Fruit fly (Drosophila melanogaster) whole organism, embryonic: ENCODE measurements around the gene Tbcd.

Experiments used
- Bdp1 ChIP-seq: fragments of 200-800 bp; sonication (Bioruptor generic); optimal IDR thresholded peaks from 3 replicates; lab custom pipeline; 2016; ENCODE audit warnings: missing biosample characterization, missing genetic modification characterization
- Bgb ChIP-seq: fragments of 200-800 bp; sonication (Bioruptor generic); IDR thresholded peaks from 2 replicates; pipeline ENCODE4 v1.3.6; 2022; ENCODE audit warnings: missing biosample characterization, missing genetic modification characterization; ENCODE audit not compliant: partially characterized antibody
- CG10209 ChIP-seq: fragments of 200-800 bp; sonication (Bioruptor generic); optimal IDR thresholded peaks from 3 replicates; lab custom pipeline; 2017; ENCODE audit warnings: missing biosample characterization, mild to moderate bottlenecking, missing genetic modification characterization, missing genetic modification reagents
- CG10267 ChIP-seq: fragments of 200-800 bp; sonication (Bioruptor generic); optimal IDR thresholded peaks from 2 replicates; lab custom pipeline; 2018; ENCODE audit warnings: missing biosample characterization, mild to moderate bottlenecking, missing genetic modification characterization, moderate library complexity
- CG10274 ChIP-seq: fragments of 200-800 bp; sonication (Bioruptor generic); optimal IDR thresholded peaks from 3 replicates; lab custom pipeline; 2017; ENCODE audit warnings: missing biosample characterization, mild to moderate bottlenecking, missing genetic modification characterization
- CG10565 ChIP-seq: fragments of 200-800 bp; sonication (Bioruptor generic); optimal IDR thresholded peaks from 3 replicates; lab custom pipeline; 2016; ENCODE audit warnings: missing biosample characterization, mild to moderate bottlenecking, missing genetic modification characterization
- CG10979 ChIP-seq: fragments of 200-800 bp; sonication (Bioruptor generic); optimal IDR thresholded peaks from 2 replicates; lab custom pipeline; 2018; ENCODE audit warnings: missing biosample characterization, mild to moderate bottlenecking, missing genetic modification characterization, moderate library complexity
- CG12155 ChIP-seq: fragments of 200-800 bp; sonication (Bioruptor generic); optimal IDR thresholded peaks from 3 replicates; lab custom pipeline; 2016; ENCODE audit warnings: missing biosample characterization, missing genetic modification characterization
- CG13296 ChIP-seq: fragments of 200-800 bp; sonication (Bioruptor generic); optimal IDR thresholded peaks from 3 replicates; lab custom pipeline; 2018; ENCODE audit warnings: missing biosample characterization, mild to moderate bottlenecking, missing genetic modification characterization
- CG13894 ChIP-seq: fragments of 200-800 bp; sonication (Bioruptor generic); optimal IDR thresholded peaks from 3 replicates; lab custom pipeline; 2018; ENCODE audit warnings: missing biosample characterization, mild to moderate bottlenecking, missing genetic modification characterization, moderate library complexity
- CG15011 ChIP-seq: fragments of 200-800 bp; sonication (Bioruptor generic); optimal IDR thresholded peaks from 3 replicates; lab custom pipeline; 2018; ENCODE audit warnings: missing biosample characterization, mild to moderate bottlenecking, missing genetic modification characterization
- CG1602 ChIP-seq: fragments of 200-800 bp; sonication (Bioruptor generic); optimal IDR thresholded peaks from 3 replicates; lab custom pipeline; 2016; ENCODE audit warnings: missing biosample characterization, missing genetic modification characterization
- CG17328 ChIP-seq: fragments of 200-800 bp; sonication (Bioruptor generic); IDR thresholded peaks from 2 replicates; pipeline ENCODE4 v1.3.6; 2022; ENCODE audit warnings: missing biosample characterization, missing genetic modification characterization
- CG2202 ChIP-seq: fragments of 200-800 bp; sonication (Bioruptor generic); optimal IDR thresholded peaks from 2 replicates; lab custom pipeline; 2018; ENCODE audit warnings: missing biosample characterization, mild to moderate bottlenecking, missing genetic modification characterization
- CG31388 ChIP-seq: fragments of 200-800 bp; sonication (Bioruptor generic); optimal IDR thresholded peaks from 2 replicates; lab custom pipeline; 2016; ENCODE audit warnings: missing biosample characterization, missing genetic modification characterization
- CG32772 ChIP-seq: fragments of 200-800 bp; sonication (Bioruptor generic); IDR thresholded peaks from 2 replicates; pipeline ENCODE4 v1.3.6; 2022; ENCODE audit warnings: missing biosample characterization, missing genetic modification characterization
- CG33557 ChIP-seq: fragments of 200-800 bp; sonication (Bioruptor generic); optimal IDR thresholded peaks from 2 replicates; lab custom pipeline; 2019; ENCODE audit warnings: missing biosample characterization, mild to moderate bottlenecking, missing genetic modification characterization, moderate library complexity
- CG4617 ChIP-seq: fragments of 200-800 bp; sonication (Bioruptor generic); optimal IDR thresholded peaks from 3 replicates; lab custom pipeline; 2016; ENCODE audit warnings: missing biosample characterization, missing genetic modification characterization, borderline replicate concordance
- CG4707 ChIP-seq: fragments of 200-800 bp; sonication (Bioruptor generic); optimal IDR thresholded peaks from 2 replicates; lab custom pipeline; 2018; ENCODE audit warnings: missing biosample characterization, mild to moderate bottlenecking, missing genetic modification characterization, moderate library complexity
- CG4854 ChIP-seq: fragments of 200-800 bp; sonication (Bioruptor generic); optimal IDR thresholded peaks from 2 replicates; lab custom pipeline; 2016; ENCODE audit warnings: missing biosample characterization, missing genetic modification characterization, inconsistent platforms
- CG9437 ChIP-seq: fragments of 200-800 bp; sonication (Bioruptor generic); optimal IDR thresholded peaks from 2 replicates; lab custom pipeline; 2018; ENCODE audit warnings: missing biosample characterization, mild to moderate bottlenecking, missing genetic modification characterization
- D ChIP-seq, 2 experiments: fragments of 200-800 bp in 1 of 2; fragments of >200 bp in 1 of 2; sonication (Bioruptor generic) in 1 of 2; optimal IDR thresholded peaks; 2 replicates in 1 of 2; 3 replicates in 1 of 2; lab custom pipeline; 2017; ENCODE audit warnings: mild to moderate bottlenecking in 1 of 2, missing biosample characterization in 1 of 2, missing genetic modification characterization in 1 of 2, missing genetic modification reagents in 1 of 2
- Dek ChIP-seq: fragments of 200-800 bp; sonication (Bioruptor generic); optimal IDR thresholded peaks from 3 replicates; lab custom pipeline; 2019; ENCODE audit warnings: missing biosample characterization, mild to moderate bottlenecking, missing genetic modification characterization, moderate library complexity
- Dip3 ChIP-seq: fragments of 200-800 bp; sonication (Bioruptor generic); optimal IDR thresholded peaks from 3 replicates; lab custom pipeline; 2016; ENCODE audit warnings: missing biosample characterization, missing genetic modification characterization
- Fer3 ChIP-seq: fragments of 200-800 bp; sonication (Bioruptor generic); optimal IDR thresholded peaks from 2 replicates; lab custom pipeline; 2018; ENCODE audit warnings: missing biosample characterization, mild to moderate bottlenecking, missing genetic modification characterization, moderate library complexity
- Nf-YC ChIP-seq: fragments of 200-800 bp; optimal IDR thresholded peaks from 3 replicates; lab custom pipeline; 2019; ENCODE audit warnings: missing biosample characterization, mild to moderate bottlenecking, missing genetic modification characterization, moderate library complexity
- Optix ChIP-seq: fragments of 200-800 bp; sonication (Bioruptor generic); IDR thresholded peaks from 3 replicates; pipeline ENCODE4 v1.3.6; 2022; ENCODE audit warnings: missing biosample characterization, missing genetic modification characterization
- PHDP ChIP-seq: fragments of 200-800 bp; sonication (Bioruptor generic); optimal IDR thresholded peaks from 3 replicates; lab custom pipeline; 2018; ENCODE audit warnings: missing biosample characterization, mild to moderate bottlenecking, missing genetic modification characterization, moderate library complexity
- Scr ChIP-seq: fragments of 200-800 bp; sonication (Bioruptor generic); IDR thresholded peaks from 2 replicates; pipeline ENCODE4 v1.3.6; 2022; ENCODE audit warnings: missing biosample characterization, missing genetic modification characterization; ENCODE audit not compliant: partially characterized antibody
- Side ChIP-seq: fragments of 200-800 bp; sonication (Bioruptor generic); optimal IDR thresholded peaks from 2 replicates; lab custom pipeline; 2016; ENCODE audit warnings: missing biosample characterization, missing genetic modification characterization
- Sox102F ChIP-seq: fragments of 200-800 bp; sonication (Bioruptor generic); optimal IDR thresholded peaks from 2 replicates; lab custom pipeline; 2018; ENCODE audit warnings: missing biosample characterization, mild to moderate bottlenecking, missing genetic modification characterization, moderate library complexity
- ato ChIP-seq: fragments of 200-800 bp; sonication (Bioruptor generic); IDR thresholded peaks from 2 replicates; pipeline ENCODE4 v1.3.6; 2022; ENCODE audit warnings: missing biosample characterization, missing genetic modification characterization; ENCODE audit not compliant: partially characterized antibody
- bsh ChIP-seq, 2 experiments: fragments of 200-800 bp; sonication (Bioruptor generic); optimal IDR thresholded peaks; 2 replicates each; lab custom pipeline; 2017 to 2018; ENCODE audit warnings: mild to moderate bottlenecking in 2 of 2, missing biosample characterization in 2 of 2, missing genetic modification characterization in 2 of 2, moderate library complexity in 1 of 2
- cato ChIP-seq: fragments of 200-800 bp; sonication (Bioruptor generic); optimal IDR thresholded peaks from 2 replicates; lab custom pipeline; 2016; ENCODE audit warnings: missing biosample characterization, missing genetic modification characterization, borderline replicate concordance
- chm ChIP-seq: fragments of 200-800 bp; sonication (Bioruptor generic); IDR thresholded peaks from 2 replicates; pipeline ENCODE4 v1.3.6; 2022; ENCODE audit warnings: missing biosample characterization, missing genetic modification characterization
- dm ChIP-seq: fragments of 200-800 bp; sonication (Bioruptor generic); optimal IDR thresholded peaks from 3 replicates; lab custom pipeline; 2016; ENCODE audit warnings: missing biosample characterization, missing genetic modification characterization
- esg ChIP-seq: fragments of 200-800 bp; sonication (Bioruptor generic); conservative IDR thresholded peaks from 2 replicates; pipeline ENCODE4 v1.3.6; 2022; ENCODE audit warnings: missing biosample characterization, missing genetic modification characterization
- fd64A ChIP-seq: fragments of 200-800 bp; sonication (Bioruptor generic); optimal IDR thresholded peaks from 3 replicates; lab custom pipeline; 2018; ENCODE audit warnings: missing biosample characterization, mild to moderate bottlenecking, missing genetic modification characterization
- gfzf ChIP-seq: fragments of 200-800 bp; sonication (Bioruptor generic); optimal IDR thresholded peaks from 2 replicates; lab custom pipeline; 2016; ENCODE audit warnings: missing biosample characterization, mild to moderate bottlenecking, missing genetic modification characterization, moderate library complexity
- hb ChIP-seq: fragments of 200-800 bp; sonication (Bioruptor generic); IDR thresholded peaks from 3 replicates; pipeline ENCODE4 v1.3.6; 2022; ENCODE audit warnings: missing biosample characterization, missing genetic modification characterization; ENCODE audit not compliant: partially characterized antibody
- insv ChIP-seq, 2 experiments: fragments of 200-800 bp; sonication (Bioruptor generic); optimal IDR thresholded peaks; 3 replicates each; lab custom pipeline; 2016 to 2018; ENCODE audit warnings: missing biosample characterization in 2 of 2, missing genetic modification characterization in 2 of 2
- inv ChIP-seq: fragments of 200-800 bp; sonication (Bioruptor generic); IDR thresholded peaks from 2 replicates; pipeline ENCODE4 v1.3.6; 2022; ENCODE audit warnings: missing biosample characterization, missing genetic modification characterization; ENCODE audit not compliant: partially characterized antibody
- nom ChIP-seq: fragments of 200-800 bp; sonication (Bioruptor generic); optimal IDR thresholded peaks from 2 replicates; lab custom pipeline; 2017; ENCODE audit warnings: missing biosample characterization, missing genetic modification characterization, mild to moderate bottlenecking, moderate library complexity, missing genetic modification reagents
- psq ChIP-seq: fragments of 200-800 bp; sonication (Bioruptor generic); optimal IDR thresholded peaks from 2 replicates; lab custom pipeline; 2017; ENCODE audit warnings: missing biosample characterization, missing genetic modification characterization
- rib ChIP-seq: fragments of 200-800 bp; sonication (Bioruptor generic); IDR thresholded peaks from 2 replicates; pipeline ENCODE4 v1.3.6; 2022; ENCODE audit warnings: missing biosample characterization, missing genetic modification characterization
- sens ChIP-seq: fragments of 200-800 bp; sonication (Bioruptor generic); peaks from one replicate; lab custom pipeline; 2016; ENCODE audit warnings: missing biosample characterization, missing genetic modification characterization
- sens-2 ChIP-seq: fragments of 200-800 bp; sonication (Bioruptor generic); IDR thresholded peaks from 2 replicates; pipeline ENCODE4 v1.3.6; 2022; ENCODE audit warnings: missing biosample characterization, missing genetic modification characterization
- tna ChIP-seq: fragments of 200-800 bp; sonication (Bioruptor generic); IDR thresholded peaks from 2 replicates; pipeline ENCODE4 v1.3.6; 2022; ENCODE audit warnings: missing biosample characterization, missing genetic modification characterization; ENCODE audit not compliant: partially characterized antibody
- twi ChIP-seq: fragments of 200-800 bp; optimal IDR thresholded peaks from 2 replicates; lab custom pipeline; 2019; ENCODE audit warnings: missing biosample characterization, mild to moderate bottlenecking, missing genetic modification characterization, moderate library complexity

Gene Tbcd

dm6 chr2L:2180120-2180539 lies 32.8 kb downstream of the Tbcd start (continued):
- TF ChIP-seq Nf-YC (tag; lab: Kevin White, UChicago) (peak; percentile 64), Sox102F (GFP tag; lab: Kevin White, UChicago) (peak; percentile 96), Dek (tag; lab: Kevin White, UChicago) (peak; percentile 86), CG4707 (GFP tag; lab: Kevin White, UChicago) (peak; percentile 82), Bgb (GFP tag; lab: Robert Waterston, UW) (no peak), esg (GFP tag; lab: Robert Waterston, UW) (peak; percentile 89), CG31388 (GFP tag; lab: Kevin White, UChicago) (peak; percentile 70), bsh (GFP tag; optimal IDR thresholded peaks at IDR 0.05; lab: Kevin White, UChicago) (peak; percentile 45 to 96), CG2202 (tag; lab: Kevin White, UChicago) (peak; percentile 82), CG15011 (GFP tag; lab: Kevin White, UChicago) (peak; percentile 86), CG10274 (GFP tag; lab: Kevin White, UChicago) (peak; percentile 61), CG32772 (GFP tag; lab: Robert Waterston, UW) (peak; percentile 90), ato (no peak), rib (GFP tag; lab: Robert Waterston, UW) (peak; percentile 73), CG1602 (GFP tag; lab: Kevin White, UChicago) (peak; percentile 85), chm (GFP tag; lab: Robert Waterston, UW) (peak; percentile 92), fd64A (GFP tag; lab: Kevin White, UChicago) (peak; percentile 82), tna (GFP tag; lab: Robert Waterston, UW) (no peak), CG12155 (GFP tag; lab: Kevin White, UChicago) (peak; percentile 67), Dip3 (GFP tag; lab: Kevin White, UChicago) (peak; percentile 66), Side (GFP tag; lab: Kevin White, UChicago) (peak; percentile 71), CG10209 (GFP tag; lab: Kevin White, UChicago) (peak; percentile 90), CG13894 (tag; lab: Kevin White, UChicago) (peak; percentile 24), hb (no peak), CG33557 (GFP tag; lab: Kevin White, UChicago) (peak; percentile 76), gfzf (GFP tag; lab: Kevin White, UChicago) (no peak), CG13296 (GFP tag; lab: Kevin White, UChicago) (peak; percentile 72), nom (peak; percentile 78), insv (GFP tag; optimal IDR thresholded peaks at IDR 0.05; lab: Kevin White, UChicago) (no peak), D (optimal IDR thresholded peaks at IDR 0.05; lab: Kevin White, UChicago) (no peak), D (GFP tag; optimal IDR thresholded peaks at IDR 0.05; lab: Kevin White, UChicago) (peak; percentile 92), psq (peak; percentile 49), PHDP (tag; lab: Kevin White, UChicago) (peak; percentile 93), CG9437 (GFP tag; lab: Kevin White, UChicago) (peak; percentile 74), dm (GFP tag; lab: Kevin White, UChicago) (peak; percentile 58), twi (tag; lab: Kevin White, UChicago) (peak; percentile 68), CG4617 (peak; percentile 46), Fer3 (tag; lab: Kevin White, UChicago) (peak; percentile 88), CG10267 (tag; lab: Kevin White, UChicago) (peak; percentile 89), sens (GFP tag; lab: Kevin White, UChicago) (peak; percentile 98), Optix (GFP tag; lab: Robert Waterston, UW) (peak; percentile 56; the same call in 2 of the 3 replicates), Bdp1 (GFP tag; lab: Kevin White, UChicago) (peak; percentile 61), CG4854 (GFP tag; lab: Kevin White, UChicago) (peak; percentile 80), cato (GFP tag; lab: Kevin White, UChicago) (peak; percentile 80), Scr (no peak), CG10565 (peak; percentile 42), sens-2 (peak; percentile 85; the same call in 1 of the 2 replicates), CG10979 (tag; lab: Kevin White, UChicago) (peak; percentile 96), inv (no peak), CG17328 (peak; percentile 93)
